Worm (Caenorhabditis elegans) whole organism, L3 larva: Measurements from ENCODE around the gene ZK1055.4.

Source experiments
- aly-2 ChIP-seq: fragments of 150-350 bp; optimal IDR thresholded peaks from 2 replicates; lab custom pipeline; 2014; ENCODE audit warnings: missing biosample characterization, missing genetic modification characterization
- ceh-16 ChIP-seq: sonication (generic microtip); optimal IDR thresholded peaks from 2 replicates; lab custom pipeline; 2017; ENCODE audit warnings: missing biosample characterization, missing genetic modification characterization
- egl-27 ChIP-seq: sonication (generic microtip); optimal IDR thresholded peaks from 4 replicates; lab custom pipeline; 2017; ENCODE audit warnings: missing biosample characterization, missing genetic modification reagents, missing genetic modification characterization
- elt-3 ChIP-seq, 3 experiments: fragments of 150-350 bp in 1 of 3; sonication (generic microtip) in 2 of 3; optimal IDR thresholded peaks; 2 replicates in 2 of 3; 4 replicates in 1 of 3; lab custom pipeline; 2014 to 2017; ENCODE audit warnings: missing biosample characterization in 3 of 3, missing genetic modification characterization in 3 of 3
- lin-15B ChIP-seq: fragments of 150-350 bp; optimal IDR thresholded peaks from 2 replicates; lab custom pipeline; 2014; ENCODE audit warnings: missing biosample characterization, missing genetic modification characterization
- lin-39 ChIP-seq: fragments of 150-350 bp; optimal IDR thresholded peaks from 2 replicates; lab custom pipeline; 2018; ENCODE audit warnings: missing biosample characterization, missing genetic modification reagents, missing genetic modification characterization
- nhr-12 ChIP-seq: fragments of 150-350 bp; optimal IDR thresholded peaks from 2 replicates; lab custom pipeline; 2014; ENCODE audit warnings: missing biosample characterization, missing genetic modification characterization
- nhr-237 ChIP-seq: fragments of 150-350 bp; optimal IDR thresholded peaks from 2 replicates; lab custom pipeline; 2014; ENCODE audit warnings: missing biosample characterization, missing genetic modification characterization
- nhr-76 ChIP-seq: fragments of 150-350 bp; sonication (generic microtip); optimal IDR thresholded peaks from 5 replicates; lab custom pipeline; 2014; ENCODE audit warnings: missing biosample characterization, missing genetic modification characterization
- nhr-77 ChIP-seq: fragments of 150-350 bp; optimal IDR thresholded peaks from 2 replicates; lab custom pipeline; 2014; ENCODE audit warnings: missing biosample characterization, missing genetic modification characterization
- sea-2 ChIP-seq: fragments of 150-350 bp; sonication (generic microtip); optimal IDR thresholded peaks from 4 replicates; lab custom pipeline; 2014; ENCODE audit warnings: missing biosample characterization, missing genetic modification reagents, missing genetic modification characterization
- snpc-4 ChIP-seq: fragments of 150-350 bp; optimal IDR thresholded peaks from 2 replicates; lab custom pipeline; 2014; ENCODE audit warnings: missing biosample characterization, missing genetic modification characterization

DNA sequence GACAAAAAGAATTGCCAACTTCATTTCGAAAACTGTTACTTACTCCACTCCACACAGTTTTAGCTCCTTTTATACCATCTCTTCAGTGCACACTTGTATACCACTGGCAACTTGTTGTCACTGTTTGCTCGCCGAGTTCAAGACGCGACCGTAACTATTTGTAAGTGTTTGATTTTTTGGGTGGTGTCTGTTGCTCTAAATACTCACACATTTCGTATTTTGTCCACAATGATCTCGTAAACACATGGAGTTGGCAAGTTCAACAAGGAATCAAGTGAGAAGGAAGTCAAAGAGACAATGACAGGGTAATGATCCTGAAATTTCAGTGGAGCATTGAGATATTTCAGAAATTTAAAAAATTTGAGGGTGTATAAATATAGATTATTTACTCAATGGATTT lies 48.8 kb upstream of the ZK1055.4 start, which contains the start of gene hpo-26:
- TF ChIP-seq nhr-76 (tag; lab: Kevin White, UChicago) (no peak), lin-15B (tag; lab: Kevin White, UChicago) (no peak), sea-2 (no peak), snpc-4 (tag; lab: Kevin White, UChicago) (no peak), nhr-237 (tag; lab: Kevin White, UChicago) (no peak), egl-27 (tag; lab: Kevin White, UChicago) (no peak), elt-3 (tag; optimal IDR thresholded peaks at IDR 0.05; lab: Kevin White, UChicago) (no peak), aly-2 (tag; lab: Kevin White, UChicago) (no peak), nhr-12 (tag; lab: Kevin White, UChicago) (no peak), ceh-16 (tag; lab: Kevin White, UChicago) (no peak), lin-39 (tag; lab: Kevin White, UChicago) (no peak), nhr-77 (no peak)
